Worm (Caenorhabditis elegans): ENCODE data around the gene gpch-1.

Gene gpch-1

ce11 chrIII:4434294-4434781 is 26.0 kb downstream of the gpch-1 start, which contains the start of gene C28A5.1:
Gene C28A5.1, minus strand, starts transcription at chrIII:4434344.
- no peak for TF ChIP-seq lin-39 (tag; optimal IDR thresholded peaks at IDR 0.05)
- TF ChIP-seq ceh-63 (GFP tag; optimal IDR thresholded peaks at IDR 0.05): peak; percentile 27
- no peak for TF ChIP-seq nhr-28 (tag; optimal IDR thresholded peaks at IDR 0.05)
- TF ChIP-seq fkh-8 (tag; optimal IDR thresholded peaks at IDR 0.05): no peak
- TF ChIP-seq nhr-90 (tag; optimal IDR thresholded peaks at IDR 0.05; ENCODE audit: poor library complexity): no peak
- no peak for TF ChIP-seq nhr-20 (tag; optimal IDR thresholded peaks at IDR 0.05)
- no peak for TF ChIP-seq isw-1 (GFP tag; IDR thresholded peaks at IDR 0.05)

- TF ChIP-seq irx-1 (tag; optimal IDR thresholded peaks at IDR 0.05): no peak
- TF ChIP-seq snpc-4 (tag; optimal IDR thresholded peaks at IDR 0.05): no peak
- no peak for TF ChIP-seq mef-2 (tag; optimal IDR thresholded peaks at IDR 0.05)
- TF ChIP-seq lir-3 (tag; optimal IDR thresholded peaks at IDR 0.05; ENCODE audit: poor library complexity): no peak
- TF ChIP-seq efl-1 (optimal IDR thresholded peaks at IDR 0.05): no peak
- peak in 1 of 2 experiments; percentile 59 for TF ChIP-seq efl-1 (GFP tag; optimal IDR thresholded peaks at IDR 0.05 in 1 of 2)
- no peak for TF ChIP-seq C04F5.9 (tag; optimal IDR thresholded peaks at IDR 0.05)
Measured at ce11 chrIII:4435262-4435661, 26.9 kb downstream of the gpch-1 start.

- no peak for TF ChIP-seq sox-4 (tag; optimal IDR thresholded peaks at IDR 0.05)
- no peak for TF ChIP-seq efl-1 (optimal IDR thresholded peaks at IDR 0.05)
- TF ChIP-seq efl-1 (GFP tag; optimal IDR thresholded peaks at IDR 0.05 in 1 of 2): peak in 1 of 2 experiments; percentile 29
Measured at ce11 chrIII:4439493-4439983, 31.2 kb downstream of the gpch-1 start, which contains the start of gene C28A5.2. Gene C28A5.2, minus strand, starts transcription at chrIII:4439543.

- no peak for TF ChIP-seq F16B12.6 (tag; optimal IDR thresholded peaks at IDR 0.05)
- TF ChIP-seq ceh-90 (tag; optimal IDR thresholded peaks at IDR 0.05): no peak
- no peak for TF ChIP-seq efl-1 (optimal IDR thresholded peaks at IDR 0.05)
- peak in 1 of 2 experiments; percentile 76 for TF ChIP-seq efl-1 (GFP tag; optimal IDR thresholded peaks at IDR 0.05 in 1 of 2)
- no peak for TF ChIP-seq xbp-1 (tag; optimal IDR thresholded peaks at IDR 0.05)
- no peak for TF ChIP-seq nhr-20 (tag; optimal IDR thresholded peaks at IDR 0.05)
Measured at ce11 chrIII:4441781-4442180, 33.4 kb downstream of the gpch-1 start, which contains the start of gene nex-3. Gene nex-3, plus strand, starts transcription at chrIII:4442081.

- no peak for TF ChIP-seq zip-4 (GFP tag; optimal IDR thresholded peaks at IDR 0.05)
- TF ChIP-seq unc-62 (GFP tag; optimal IDR thresholded peaks at IDR 0.05): no peak
- no peak for TF ChIP-seq efl-1 (optimal IDR thresholded peaks at IDR 0.05)
- peak in 1 of 2 experiments; percentile 43 for TF ChIP-seq efl-1 (GFP tag; optimal IDR thresholded peaks at IDR 0.05 in 1 of 2)
Measured at ce11 chrIII:4444492-4444891, 36.1 kb downstream of the gpch-1 start.

ce11 chrIII:4448029-4448428 is 39.7 kb downstream of the gpch-1 start:
- TF ChIP-seq nhr-85 (tag): no peak

- TF ChIP-seq rnt-1 (tag; optimal IDR thresholded peaks at IDR 0.05) (peak; percentile 30), efl-1 (optimal IDR thresholded peaks at IDR 0.05) (peak in 1 of 2 experiments; percentile 14), efl-1 (GFP tag; optimal IDR thresholded peaks at IDR 0.05 in 1 of 2) (no peak), nhr-85 (tag) (peak; percentile 60), snu-23 (GFP tag; optimal IDR thresholded peaks at IDR 0.05) (peak; percentile 13), lsy-2 (tag; optimal IDR thresholded peaks at IDR 0.05) (peak in 1 of 2 experiments; percentile 35), lin-35 (GFP tag; optimal IDR thresholded peaks at IDR 0.05) (peak in 1 of 2 experiments; percentile 34), nhr-71 (tag; optimal IDR thresholded peaks at IDR 0.05) (no peak), fkh-8 (tag; optimal IDR thresholded peaks at IDR 0.05) (no peak)
Measured at ce11 chrIII:4449357-4449756, 41.0 kb downstream of the gpch-1 start.

All from whole organism, L1 larva.